Fruit fly (Drosophila melanogaster): ENCODE measurements around the gene dnt.

The dnt gene

dm6 chr2L:19382353-19382752, 19.3 kb upstream of the dnt start:
- TF ChIP-seq CG2199 (GFP tag; IDR thresholded peaks at IDR 0.05) (0 out of 3 replicates have a peak, but pooled peaks have one; percentile 32), CG31441 (GFP tag; IDR thresholded peaks at IDR 0.05) (no peak), ttk (GFP tag; IDR thresholded peaks at IDR 0.05) (no peak), Rfx (GFP tag; IDR thresholded peaks at IDR 0.05) (peak; percentile 27; the same call in 1 of the 2 replicates), CG42726 (GFP tag; IDR thresholded peaks at IDR 0.05; ENCODE audit: partially characterized antibody) (no peak), CG3407 (GFP tag; optimal IDR thresholded peaks at IDR 0.05) (no peak), aop (GFP tag; IDR thresholded peaks at IDR 0.05) (no peak), Atf6 (GFP tag; IDR thresholded peaks at IDR 0.05) (no peak), Poxn (GFP tag; IDR thresholded peaks at IDR 0.05) (no peak), CG18764 (GFP tag; optimal IDR thresholded peaks at IDR 0.05) (no peak), dan (GFP tag; IDR thresholded peaks at IDR 0.05) (no peak), CG7372 (GFP tag; IDR thresholded peaks at IDR 0.05) (no peak), sens (GFP tag) (peak; percentile 24), CTCF (GFP tag; optimal IDR thresholded peaks at IDR 0.05) (peak; percentile 82), dimm (GFP tag; IDR thresholded peaks at IDR 0.05) (no peak)

dm6 chr2L:19380630-19381029, 17.6 kb upstream of the dnt start, which contains the start of gene CG17350:
Gene CG17350, plus strand, starts transcription at chr2L:19380930.
- TF ChIP-seq CG13624 (GFP tag; optimal IDR thresholded peaks at IDR 0.05) (no peak), Med (GFP tag) (peak; percentile 38), CG11504 (tag; optimal IDR thresholded peaks at IDR 0.05) (peak; percentile 10), Meics (GFP tag; optimal IDR thresholded peaks at IDR 0.05) (no peak), CG6765 (GFP tag; optimal IDR thresholded peaks at IDR 0.05) (no peak), fd102C (GFP tag; optimal IDR thresholded peaks at IDR 0.05) (no peak), gem (tag; optimal IDR thresholded peaks at IDR 0.05) (peak; percentile 8), ERR (GFP tag; optimal IDR thresholded peaks at IDR 0.05) (no peak), sens (GFP tag) (peak; percentile 35), CG4424 (GFP tag; optimal IDR thresholded peaks at IDR 0.05) (no peak), CG30020 (tag; optimal IDR thresholded peaks at IDR 0.05) (no peak)

- TF ChIP-seq Med (GFP tag) (peak; percentile 26), Pdp1 (GFP tag; optimal IDR thresholded peaks at IDR 0.05) (peak in 1 of 2 experiments; percentile 81), pita (GFP tag; optimal IDR thresholded peaks at IDR 0.05) (peak; percentile 37), Hand (GFP tag; optimal IDR thresholded peaks at IDR 0.05) (no peak), Opbp (GFP tag; IDR thresholded peaks at IDR 0.05; ENCODE audit: partially characterized antibody) (peak; percentile 26; the same call in 1 of the 3 replicates), CTCF (GFP tag; optimal IDR thresholded peaks at IDR 0.05) (peak; percentile 55), Elba2 (GFP tag; optimal IDR thresholded peaks at IDR 0.05) (no peak), CG8290 (GFP tag; optimal IDR thresholded peaks at IDR 0.05) (no peak), CG8290 (tag; optimal IDR thresholded peaks at IDR 0.05) (peak in 1 of 2 experiments; percentile 15), CkIIα-i1 (GFP tag; IDR thresholded peaks at IDR 0.05) (no peak), amos (GFP tag; IDR thresholded peaks at IDR 0.05; ENCODE audit: partially characterized antibody) (no peak), CG2199 (GFP tag; IDR thresholded peaks at IDR 0.05) (0 out of 3 replicates have a peak, but pooled peaks have one; percentile 56), Ets65A (GFP tag) (peak; percentile 83), sens (GFP tag) (peak; percentile 58), CG4854 (GFP tag; optimal IDR thresholded peaks at IDR 0.05) (no peak), dysf (GFP tag; IDR thresholded peaks at IDR 0.05) (0 out of 3 replicates have a peak, but pooled peaks have one; percentile 4), bsh (GFP tag; optimal IDR thresholded peaks at IDR 0.05) (no peak)
These were observed 15.6 kb upstream of the dnt start for dm6 chr2L:19378620-19379019.

All from whole organism, embryonic.